Fruit fly (Drosophila melanogaster) whole organism, wandering third instar larva: ENCODE measurements around the gene CG4278.

ENCODE experiments used
- Myc ChIP-seq: fragments of >200 bp; optimal IDR thresholded peaks from 2 replicates; lab custom pipeline; 2017
- br ChIP-seq: fragments of 200-800 bp; sonication (Bioruptor generic); optimal IDR thresholded peaks from 2 replicates; lab custom pipeline; 2016; ENCODE audit warnings: missing biosample characterization, missing genetic modification characterization
- dl ChIP-seq, 2 experiments: fragments of 175-275, 200-275 bp in 1 of 2; fragments of 200-275 bp in 1 of 2; sonication (Bioruptor generic); optimal IDR thresholded peaks; lab custom pipeline; 2018; ENCODE audit warnings: mild to moderate bottlenecking in 2 of 2, missing biosample characterization in 2 of 2, missing genetic modification characterization in 2 of 2, moderate library complexity in 2 of 2; ENCODE audit not compliant: partially characterized antibody in 2 of 2, insufficient read depth in 1 of 2
- ey ChIP-seq: fragments of 200-800 bp; sonication (Bioruptor generic); optimal IDR thresholded peaks from 2 replicates; lab custom pipeline; 2016; ENCODE audit warnings: missing biosample characterization, missing genetic modification characterization
- psq ChIP-seq: fragments of 200-800 bp; sonication (Bioruptor generic); optimal IDR thresholded peaks from 3 replicates; lab custom pipeline; 2017; ENCODE audit warnings: missing biosample characterization, mild to moderate bottlenecking, missing genetic modification characterization, moderate library complexity

DNA sequence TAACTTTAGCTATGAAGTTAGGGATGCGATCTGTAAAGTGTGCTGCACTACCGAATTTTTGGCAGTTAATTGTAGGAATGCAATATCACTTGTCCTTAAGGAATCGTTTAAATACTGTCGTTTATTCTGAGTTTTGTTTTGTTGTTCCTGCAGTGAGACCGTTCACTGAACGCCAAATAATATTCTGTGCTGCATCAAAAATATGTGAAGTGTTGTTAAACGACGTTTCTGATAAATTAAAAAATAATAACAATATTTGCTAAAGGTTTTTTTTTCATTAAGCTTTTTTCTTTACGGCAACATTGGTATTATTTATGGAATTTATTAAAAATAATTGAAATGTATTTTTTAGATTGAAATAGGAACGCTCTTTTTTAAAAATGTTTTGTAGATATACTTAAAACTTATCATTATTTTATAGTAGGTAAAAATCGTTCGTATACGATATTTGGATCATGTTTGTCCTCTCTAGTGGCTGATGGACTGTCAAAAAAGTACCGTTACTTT lies 24.0 kb upstream of the CG4278 start, which contains the start of gene GMF:
- TF ChIP-seq psq: peak; percentile 21
- TF ChIP-seq br (GFP tag; lab: Kevin White, UChicago): no peak
- no peak for TF ChIP-seq Myc (lab: Kevin White, UChicago)
- peak; percentile 19 for TF ChIP-seq ey (GFP tag; lab: Kevin White, UChicago)
- TF ChIP-seq dl (GFP tag; optimal IDR thresholded peaks at IDR 0.05; lab: Kevin White, UChicago; ENCODE audit: insufficient read depth in 1 of 2, partially characterized antibody in 2 of 2): no peak
